Worm (Caenorhabditis elegans) whole organism, L3 larva: ENCODE measurements around the gene F36D3.16.

Experiments
- fos-1 ChIP-seq: fragments of 150-350 bp; optimal IDR thresholded peaks from 2 replicates; lab custom pipeline; 2014; ENCODE audit warnings: missing biosample characterization, missing genetic modification characterization
- lin-15B ChIP-seq: fragments of 150-350 bp; optimal IDR thresholded peaks from 2 replicates; lab custom pipeline; 2014; ENCODE audit warnings: missing biosample characterization, missing genetic modification characterization
- pha-4 ChIP-seq: fragments of 150-350 bp; optimal IDR thresholded peaks from 2 replicates; lab custom pipeline; 2014; ENCODE audit warnings: missing biosample characterization, missing genetic modification reagents, missing genetic modification characterization

DNA sequence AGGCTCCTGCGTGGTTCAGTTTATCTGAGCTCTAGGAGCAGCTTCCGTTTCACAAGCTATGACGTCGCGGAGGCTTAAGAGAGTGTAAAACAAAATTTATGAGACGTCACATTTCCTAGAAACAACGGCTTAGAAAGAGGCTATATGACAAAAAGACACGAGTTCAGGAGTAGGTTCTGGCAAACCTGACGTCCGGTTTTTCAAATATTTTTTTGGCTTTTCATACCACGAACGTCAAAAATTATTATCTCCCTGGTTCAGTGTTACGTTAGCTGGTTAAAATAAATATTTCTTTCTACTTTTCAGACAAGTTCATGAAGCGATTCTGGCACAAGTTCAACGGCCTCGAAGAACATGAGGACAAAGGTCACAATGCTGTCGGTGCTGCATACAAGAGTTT is at the start of gene F36D3.16:
- TF ChIP-seq pha-4 (tag; lab: Kevin White, UChicago) (no peak), lin-15B (tag; lab: Kevin White, UChicago) (no peak), fos-1 (no peak)
